Worm (Caenorhabditis elegans): ENCODE results near the gene spp-31.

DNA sequence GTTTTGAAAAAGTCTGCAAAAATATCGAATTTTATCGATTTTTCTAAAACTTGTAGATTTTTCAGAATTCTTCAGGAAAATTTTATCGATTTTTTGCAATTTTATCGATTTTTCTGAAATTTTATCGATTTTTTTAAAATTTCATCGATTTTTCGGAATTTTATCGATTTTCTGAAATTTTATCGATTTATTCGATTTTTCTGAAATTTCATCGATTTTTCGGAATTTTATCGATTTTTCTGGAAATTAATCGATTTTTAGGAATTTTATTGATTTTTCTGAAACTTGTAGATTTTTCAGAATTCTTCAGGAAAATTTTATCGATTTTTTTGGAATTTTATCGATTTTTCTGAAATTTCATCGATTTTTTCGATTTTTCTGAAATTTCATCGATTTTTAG, 1.8 kb downstream of the spp-31 start:
- TF ChIP-seq nhr-90 (tag; optimal IDR thresholded peaks at IDR 0.05) (no peak), tlf-1 (GFP tag; optimal IDR thresholded peaks at IDR 0.05) (no peak), nfya-2 (GFP tag; IDR thresholded peaks at IDR 0.05) (no peak), pha-4 (tag; optimal IDR thresholded peaks at IDR 0.05) (no peak), ets-4 (GFP tag; optimal IDR thresholded peaks at IDR 0.05) (no peak), snpc-1.1 (tag; optimal IDR thresholded peaks at IDR 0.05; ENCODE audit: insufficient read depth) (no peak), Y53F4B.3 (GFP tag; IDR thresholded peaks at IDR 0.05) (no peak), xnd-1 (tag; optimal IDR thresholded peaks at IDR 0.05) (no peak), hsf-1 (GFP tag; IDR thresholded peaks at IDR 0.05) (no peak), snpc-4 (GFP tag; optimal IDR thresholded peaks at IDR 0.05) (no peak), snpc-4 (tag; optimal IDR thresholded peaks at IDR 0.05) (no peak), nfya-1 (tag; optimal IDR thresholded peaks at IDR 0.05; ENCODE audit: borderline replicate concordance, insufficient read depth) (no peak), ama-1 (optimal IDR thresholded peaks at IDR 0.05) (no peak), ama-1 (GFP tag; optimal IDR thresholded peaks at IDR 0.05) (no peak), akir-1 (GFP tag; optimal IDR thresholded peaks at IDR 0.05) (no peak)

All from whole organism, young adult.